Worm (Caenorhabditis elegans) whole organism, late embryonic: ENCODE results near the gene Y49F6B.19.
"Not testable (repeated sequence)": the region's sequence is repeated elsewhere in the genome, so short reads cannot be mapped to it uniquely, and the experiment has no call there.

Source experiments
- C08G9.2 ChIP-seq: sonication (generic microtip); optimal IDR thresholded peaks from 2 replicates; lab custom pipeline; 2016; ENCODE audit warnings: mild to moderate bottlenecking, missing genetic modification characterization, moderate library complexity, missing compliant biosample characterization
- C38D4.7 ChIP-seq: fragments of 200-800 bp; sonication (Bioruptor generic); optimal IDR thresholded peaks from 2 replicates; lab custom pipeline; 2018; ENCODE audit warnings: mild to moderate bottlenecking, missing genetic modification characterization, moderate library complexity, missing compliant biosample characterization
- ahr-1 ChIP-seq: sonication (generic microtip); optimal IDR thresholded peaks from 2 replicates; lab custom pipeline; 2016; ENCODE audit warnings: missing genetic modification characterization, missing compliant biosample characterization
- ama-1 ChIP-seq: fragments of 150-350 bp; optimal IDR thresholded peaks from 2 replicates; lab custom pipeline; 2014
- ceh-2 ChIP-seq: sonication (generic microtip); optimal IDR thresholded peaks from 2 replicates; lab custom pipeline; 2016; ENCODE audit warnings: missing genotype, missing genetic modification characterization, missing compliant biosample characterization
- ceh-22 ChIP-seq: sonication (generic microtip); optimal IDR thresholded peaks from 2 replicates; lab custom pipeline; 2017; ENCODE audit warnings: missing biosample characterization, missing genetic modification characterization
- ceh-45 ChIP-seq: fragments of 200-800 bp; sonication (Bioruptor generic); IDR thresholded peaks from 2 replicates; pipeline ENCODE4 v1.3.6; 2022; ENCODE audit warnings: missing genetic modification reagents, missing genetic modification characterization, missing compliant biosample characterization
- dve-1 ChIP-seq: sonication (generic microtip); optimal IDR thresholded peaks from 2 replicates; lab custom pipeline; 2017; ENCODE audit warnings: antibody characterized with exemption, mild to moderate bottlenecking, missing genetic modification characterization, missing compliant biosample characterization
- elt-2 ChIP-seq: sonication (generic microtip); optimal IDR thresholded peaks from 2 replicates; lab custom pipeline; 2016; ENCODE audit warnings: missing genetic modification reagents, missing genetic modification characterization, missing compliant biosample characterization
- eyg-1 ChIP-seq: sonication (generic microtip); optimal IDR thresholded peaks from 2 replicates; lab custom pipeline; 2016; ENCODE audit warnings: missing genotype, missing genetic modification characterization, missing compliant biosample characterization
- fax-1 ChIP-seq: sonication (generic microtip); optimal IDR thresholded peaks from 2 replicates; lab custom pipeline; 2016; ENCODE audit warnings: missing genotype, missing genetic modification characterization, missing compliant biosample characterization
- fkh-10 ChIP-seq: fragments of 150-350 bp; optimal IDR thresholded peaks from 2 replicates; lab custom pipeline; 2014; ENCODE audit warnings: missing biosample characterization, missing genetic modification reagents, missing genetic modification characterization
- hlh-15 ChIP-seq: sonication (generic microtip); optimal IDR thresholded peaks from 2 replicates; lab custom pipeline; 2016; ENCODE audit warnings: missing genetic modification characterization, missing compliant biosample characterization
- hlh-30 ChIP-seq: sonication (generic microtip); optimal IDR thresholded peaks from 2 replicates; lab custom pipeline; 2017; ENCODE audit warnings: antibody characterized with exemption, missing genetic modification characterization, missing compliant biosample characterization; ENCODE audit not compliant: insufficient read depth
- hlh-8 ChIP-seq: sonication (generic microtip); optimal IDR thresholded peaks from 2 replicates; lab custom pipeline; 2016; ENCODE audit warnings: missing genotype, missing genetic modification characterization, missing compliant biosample characterization
- lim-6 ChIP-seq: sonication (generic microtip); optimal IDR thresholded peaks from 2 replicates; lab custom pipeline; 2016; ENCODE audit warnings: missing genetic modification characterization, missing compliant biosample characterization
- lin-11 ChIP-seq: fragments of 200-800 bp; sonication (Bioruptor generic); optimal IDR thresholded peaks from 2 replicates; lab custom pipeline; 2018; ENCODE audit warnings: mild to moderate bottlenecking, missing genetic modification characterization, missing compliant biosample characterization
- nfya-1 ChIP-seq: sonication (generic microtip); optimal IDR thresholded peaks from 2 replicates; lab custom pipeline; 2017; ENCODE audit warnings: missing genetic modification characterization, mild to moderate bottlenecking, missing compliant biosample characterization, antibody characterized with exemption, moderate library complexity
- nhr-232 ChIP-seq: sonication (generic microtip); optimal IDR thresholded peaks from 2 replicates; lab custom pipeline; 2016; ENCODE audit warnings: missing genetic modification characterization, missing compliant biosample characterization
- pag-3 ChIP-seq: sonication (generic microtip); optimal IDR thresholded peaks from 2 replicates; lab custom pipeline; 2016; ENCODE audit warnings: missing compliant biosample characterization, missing genetic modification characterization, borderline replicate concordance
- pros-1 ChIP-seq: fragments of 150-350 bp; optimal IDR thresholded peaks from 2 replicates; lab custom pipeline; 2014; ENCODE audit warnings: missing biosample characterization, missing genetic modification reagents, missing genetic modification characterization
- ref-2 ChIP-seq: sonication (generic microtip); optimal IDR thresholded peaks from 2 replicates; lab custom pipeline; 2016; ENCODE audit warnings: missing genetic modification characterization, missing compliant biosample characterization
- sox-2 ChIP-seq: fragments of 200-800 bp; sonication (Bioruptor generic); IDR thresholded peaks from 2 replicates; pipeline ENCODE4 v1.3.6; 2022; ENCODE audit warnings: missing genetic modification reagents, missing genetic modification characterization, missing compliant biosample characterization
- syd-9 ChIP-seq: sonication (generic microtip); optimal IDR thresholded peaks from 2 replicates; lab custom pipeline; 2016; ENCODE audit warnings: mild to moderate bottlenecking, missing genetic modification characterization, moderate library complexity, missing compliant biosample characterization
- ttx-3 ChIP-seq: sonication (generic microtip); optimal IDR thresholded peaks from 2 replicates; lab custom pipeline; 2016; ENCODE audit warnings: missing genetic modification reagents, missing genetic modification characterization, missing compliant biosample characterization
- unc-42 ChIP-seq: sonication (generic microtip); optimal IDR thresholded peaks from 2 replicates; lab custom pipeline; 2016; ENCODE audit warnings: missing genotype, missing genetic modification characterization, missing compliant biosample characterization
- unc-55 ChIP-seq: sonication (generic microtip); optimal IDR thresholded peaks from 2 replicates; lab custom pipeline; 2017; ENCODE audit warnings: missing biosample characterization, missing genetic modification reagents, missing genetic modification characterization
- ztf-16 ChIP-seq: sonication (generic microtip); optimal IDR thresholded peaks from 2 replicates; lab custom pipeline; 2017; ENCODE audit warnings: missing genetic modification characterization, missing compliant biosample characterization

Gene Y49F6B.19

DNA sequence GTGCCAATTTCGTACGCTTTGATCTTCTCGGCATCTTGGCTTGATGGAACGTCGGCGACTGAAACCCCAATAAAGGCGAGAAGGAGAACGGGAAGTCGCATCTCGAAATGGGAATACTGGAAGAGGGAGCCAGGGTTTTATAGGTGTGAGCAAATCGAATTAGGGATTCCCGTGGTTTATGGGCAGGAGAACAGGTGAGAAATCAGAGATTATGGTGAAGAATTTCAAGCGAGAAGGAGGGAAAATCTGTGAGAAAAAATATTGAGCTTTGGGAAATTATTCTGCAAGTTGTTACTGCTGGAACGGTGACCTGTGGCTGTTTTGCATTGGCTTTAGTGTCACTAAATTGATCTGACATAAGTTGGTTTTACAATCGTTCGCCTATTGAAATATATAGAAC is 40.5 kb downstream of the Y49F6B.19 start, which contains the start of gene Y49F6B.13:
Gene Y49F6B.13, minus strand, starts transcription at position 101 of the 400 bp plus-strand sequence.
- TF ChIP-seq fkh-10 (GFP tag; lab: Kevin White, UChicago) (no peak), unc-42 (no peak), C38D4.7 (GFP tag; lab: Kevin White, UChicago) (no peak), hlh-30 (tag; lab: Kevin White, UChicago) (no peak), eyg-1 (tag; lab: Kevin White, UChicago) (no peak), nhr-232 (tag; lab: Kevin White, UChicago) (no peak)
- TF ChIP-seq, all 69 proteins: peak for 0

DNA sequence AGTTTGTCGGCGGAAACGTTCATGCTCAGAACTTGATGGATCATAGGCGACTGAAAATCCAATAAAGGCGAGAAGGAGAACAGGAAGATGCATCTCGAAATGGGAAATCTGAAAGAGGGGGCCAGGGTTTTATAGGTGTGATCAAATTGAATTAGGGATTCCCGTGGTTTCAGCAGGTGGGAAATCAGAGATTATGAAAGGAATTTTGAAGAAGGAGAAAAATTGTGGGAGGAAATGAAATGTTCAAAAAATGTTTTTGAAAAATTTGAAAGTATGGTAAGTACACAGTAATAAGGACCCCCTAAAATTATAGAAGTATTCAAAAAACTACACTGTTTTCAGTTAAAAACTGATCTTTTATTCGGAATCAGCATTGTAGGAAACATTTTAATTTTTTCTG is 41.6 kb downstream of the Y49F6B.19 start, which contains the start of gene Y49F6B.20:
Gene Y49F6B.20, minus strand, starts transcription at position 101 of the 400 bp plus-strand sequence.
- TF ChIP-seq pag-3 (no peak), nfya-1 (tag; lab: Kevin White, UChicago) (no peak), dve-1 (tag; lab: Kevin White, UChicago) (no peak), hlh-15 (tag; lab: Kevin White, UChicago) (no peak), sox-2 (GFP tag; lab: Robert Waterston, UW) (no peak), ttx-3 (tag; lab: Kevin White, UChicago) (no peak), elt-2 (tag; lab: Kevin White, UChicago) (no peak), ceh-22 (tag; lab: Kevin White, UChicago) (no peak), ref-2 (tag; lab: Kevin White, UChicago) (no peak), lim-6 (tag; lab: Kevin White, UChicago) (no peak), hlh-30 (tag; lab: Kevin White, UChicago) (no peak), syd-9 (tag; lab: Kevin White, UChicago) (no peak), unc-55 (GFP tag; lab: Kevin White, UChicago) (no peak), C08G9.2 (tag; lab: Kevin White, UChicago) (no peak), fkh-10 (GFP tag; lab: Kevin White, UChicago) (no peak), ceh-2 (tag; lab: Kevin White, UChicago) (no peak)

DNA sequence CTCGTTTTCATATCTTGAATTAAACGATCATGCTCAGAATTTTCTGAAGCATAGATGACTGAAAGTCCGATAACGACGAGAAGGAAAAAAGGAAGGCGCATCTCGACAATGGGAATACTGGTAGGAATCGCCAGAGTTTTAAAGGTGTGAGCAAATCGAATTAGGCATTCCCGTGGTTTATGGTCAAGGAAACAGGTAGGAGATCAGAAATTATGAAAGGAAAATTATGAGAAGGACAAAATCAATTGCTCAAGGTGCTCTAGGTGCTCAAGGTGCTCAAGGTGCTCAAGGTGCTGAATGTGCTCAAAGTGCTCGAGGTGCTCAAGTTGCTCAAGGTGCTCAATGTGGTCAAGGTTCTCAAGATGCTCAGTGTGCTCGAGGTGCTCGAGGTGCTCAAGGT is 47.6 kb downstream of the Y49F6B.19 start, which contains the start of gene C16C8.10:
Gene C16C8.10, minus strand, starts transcription at position 101 of the 400 bp plus-strand sequence.
- not testable (repeated sequence) for TF ChIP-seq fax-1 (tag; lab: Kevin White, UChicago); nhr-232 (tag; lab: Kevin White, UChicago); ama-1

DNA sequence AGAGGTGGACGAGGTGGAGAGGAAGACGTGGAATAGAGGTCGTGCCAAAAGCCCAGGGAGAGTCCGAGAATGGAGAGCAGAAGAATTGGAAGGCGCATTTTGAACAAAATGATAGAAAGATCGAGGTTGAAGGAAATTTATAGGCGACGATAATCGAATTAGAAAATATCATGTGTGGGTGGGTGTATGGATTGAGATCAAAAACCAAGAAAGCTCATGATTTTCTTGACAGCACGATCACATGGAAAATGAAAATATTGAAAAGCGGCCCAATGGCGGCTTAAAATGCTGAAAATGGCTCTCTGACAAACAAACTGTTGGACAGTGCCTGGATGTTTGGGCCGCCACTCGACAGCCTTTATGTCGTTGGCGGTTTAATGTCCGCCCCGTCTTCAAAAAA is 49.0 kb downstream of the Y49F6B.19 start, which contains the start of gene C16C8.9:
Gene C16C8.9, minus strand, starts transcription at position 101 of the 400 bp plus-strand sequence.
- TF ChIP-seq ama-1, result no peak
- TF ChIP-seq, all 69 proteins: peak for 0

DNA sequence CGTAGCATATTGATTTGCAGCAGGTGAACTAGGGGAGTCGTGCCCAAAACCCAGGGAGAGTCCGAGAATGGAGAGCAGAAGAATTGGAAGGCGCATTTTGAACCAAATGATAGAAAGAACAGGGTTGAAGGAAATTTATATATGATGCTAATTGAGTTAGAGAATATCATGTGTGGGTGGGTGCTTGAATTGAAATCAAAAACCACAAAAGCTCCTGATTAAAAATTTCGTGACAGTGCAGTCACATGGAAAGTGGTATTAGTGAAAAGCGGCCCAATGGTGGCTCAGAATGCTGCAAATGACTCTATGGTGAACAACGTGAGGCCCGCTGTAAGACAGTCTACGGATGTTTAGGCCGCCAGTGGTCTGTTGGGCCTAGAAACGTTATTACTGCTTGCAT is 50.6 kb downstream of the Y49F6B.19 start, which contains the start of gene C16C8.8:
Gene C16C8.8, minus strand, starts transcription at position 101 of the 400 bp plus-strand sequence.
- TF ChIP-seq hlh-8 (tag; lab: Kevin White, UChicago) (no peak), ztf-16 (tag; lab: Kevin White, UChicago) (no peak), ceh-45 (GFP tag; lab: Robert Waterston, UW) (no peak), lin-11 (tag; lab: Kevin White, UChicago) (no peak), ahr-1 (tag; lab: Kevin White, UChicago) (no peak), ceh-2 (tag; lab: Kevin White, UChicago) (no peak), pros-1 (tag; lab: Kevin White, UChicago) (no peak)
